ENCODE assay signal across 3 worm cellular contexts in the genomic region with DNA sequence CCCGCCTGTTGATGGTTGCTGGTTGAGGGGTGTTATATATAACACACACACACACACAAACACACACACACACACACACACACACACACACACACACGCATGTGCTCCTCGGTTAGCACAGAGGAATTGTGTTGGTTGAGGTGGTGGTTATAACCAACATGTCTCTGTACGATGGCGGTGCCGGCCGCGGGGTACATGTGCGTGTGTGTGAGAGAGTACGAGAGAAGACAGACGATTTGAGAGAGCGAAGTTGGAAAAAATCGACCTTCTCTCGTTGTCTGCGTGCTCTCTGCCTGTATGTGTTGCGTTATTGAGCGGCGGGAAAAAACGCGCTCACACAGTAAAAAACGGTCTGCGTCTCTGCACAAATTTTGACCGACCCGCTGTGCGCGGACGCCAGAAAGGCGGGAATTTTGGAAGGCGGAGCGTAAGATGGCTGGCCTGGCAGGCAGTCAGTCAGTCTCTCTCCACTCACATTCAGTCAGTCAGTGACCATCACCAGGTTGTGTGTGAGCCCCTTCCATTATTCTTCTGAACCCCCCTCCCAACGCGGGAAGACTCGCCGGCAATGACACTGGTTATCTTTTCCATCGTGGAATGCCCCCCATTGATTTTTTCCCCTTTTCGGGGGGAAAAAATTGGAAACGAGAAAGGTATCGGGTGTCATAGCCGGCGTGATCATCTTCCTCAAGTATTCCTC.
TF ChIP-seq lines count a peak whose summit lies in the region.

No protein-coding gene starts in this region.

TF ChIP-seq in whole organism, L2 larva, 48 proteins besides CTCF, POLR2A, EP300 and RAD21 (continued from another document):
- TF ChIP-seq lin-11 (tag; optimal IDR thresholded peaks at IDR 0.05; lab: Kevin White, UChicago) (no peak), lin-39 (tag; optimal IDR thresholded peaks at IDR 0.05; lab: Kevin White, UChicago) (no peak), lsy-2 (tag; optimal IDR thresholded peaks at IDR 0.05; lab: Kevin White, UChicago) (peak; percentile 26 to 68), gmeb-1 (tag; optimal IDR thresholded peaks at IDR 0.05; lab: Kevin White, UChicago) (peak; percentile 66), F13H6.1 (tag; optimal IDR thresholded peaks at IDR 0.05; lab: Kevin White, UChicago) (peak; percentile 97), nhr-6 (tag; optimal IDR thresholded peaks at IDR 0.05; lab: Kevin White, UChicago) (peak; percentile 62), nhr-12 (tag; optimal IDR thresholded peaks at IDR 0.05; lab: Kevin White, UChicago) (no peak), zag-1 (tag; optimal IDR thresholded peaks at IDR 0.05; lab: Kevin White, UChicago) (peak; percentile 12), Y55F3AM.14 (GFP tag; optimal IDR thresholded peaks at IDR 0.05; lab: Kevin White, UChicago) (peak; percentile 28), nhr-10 (tag; optimal IDR thresholded peaks at IDR 0.05; lab: Kevin White, UChicago) (no peak), nhr-21 (tag; optimal IDR thresholded peaks at IDR 0.05; lab: Kevin White, UChicago) (peak; percentile 54), aly-2 (tag; optimal IDR thresholded peaks at IDR 0.05; lab: Kevin White, UChicago) (no peak), nhr-11 (tag; optimal IDR thresholded peaks at IDR 0.05; lab: Kevin White, UChicago) (no peak), C34F6.9 (tag; optimal IDR thresholded peaks at IDR 0.05; lab: Kevin White, UChicago) (peak; percentile 50), nhr-237 (tag; optimal IDR thresholded peaks at IDR 0.05; lab: Kevin White, UChicago) (no peak), nhr-25 (tag; optimal IDR thresholded peaks at IDR 0.05; lab: Kevin White, UChicago) (peak; percentile 80), blmp-1 (tag; optimal IDR thresholded peaks at IDR 0.05; lab: Kevin White, UChicago; ENCODE audit: insufficient read depth) (peak; percentile 14), nhr-129 (tag; optimal IDR thresholded peaks at IDR 0.05; lab: Kevin White, UChicago) (peak; percentile 89), ama-1 (optimal IDR thresholded peaks at IDR 0.05; lab: Kevin White, UChicago) (peak; percentile 94), nhr-77 (tag; optimal IDR thresholded peaks at IDR 0.05; lab: Kevin White, UChicago) (no peak), sem-4 (tag; optimal IDR thresholded peaks at IDR 0.05; lab: Kevin White, UChicago) (peak; percentile 63), mab-5 (tag; optimal IDR thresholded peaks at IDR 0.05; lab: Kevin White, UChicago) (no peak), unc-55 (GFP tag; optimal IDR thresholded peaks at IDR 0.05; lab: Kevin White, UChicago) (peak; percentile 16), ztf-4 (tag; optimal IDR thresholded peaks at IDR 0.05; lab: Kevin White, UChicago) (peak; percentile 51), ZK546.5 (tag; optimal IDR thresholded peaks at IDR 0.05; lab: Kevin White, UChicago) (no peak), dmd-4 (tag; optimal IDR thresholded peaks at IDR 0.05; lab: Kevin White, UChicago) (no peak), nhr-23 (tag; optimal IDR thresholded peaks at IDR 0.05; lab: Kevin White, UChicago) (no peak)

TF ChIP-seq in whole organism, L4 larva, 104 proteins besides CTCF, POLR2A, EP300 and RAD21 (continued from another document and continues in another):
- TF ChIP-seq ZK337.2 (GFP tag; IDR thresholded peaks at IDR 0.05; lab: Robert Waterston, UW) (no peak), daf-12 (tag; optimal IDR thresholded peaks at IDR 0.05; lab: Kevin White, UChicago) (no peak), Y5F2A.4 (GFP tag; optimal IDR thresholded peaks at IDR 0.05; lab: Kevin White, UChicago) (no peak), T26A8.4 (GFP tag; IDR thresholded peaks at IDR 0.05; lab: Robert Waterston, UW) (no peak), egl-43 (GFP tag; IDR thresholded peaks at IDR 0.05; lab: Robert Waterston, UW) (peak; percentile 2; the same call in 1 of the 2 replicates), ztf-11 (tag; optimal IDR thresholded peaks at IDR 0.05; lab: Kevin White, UChicago) (no peak), ceh-62 (tag; optimal IDR thresholded peaks at IDR 0.05; lab: Kevin White, UChicago) (no peak), nhr-41 (GFP tag; IDR thresholded peaks at IDR 0.05; lab: Robert Waterston, UW) (no peak), hif-1 (tag; optimal IDR thresholded peaks at IDR 0.05; lab: Kevin White, UChicago) (peak in 1 of 2 experiments; percentile 64), dmd-8 (GFP tag; IDR thresholded peaks at IDR 0.05; lab: Robert Waterston, UW) (no peak), mdl-1 (tag; optimal IDR thresholded peaks at IDR 0.05; lab: Kevin White, UChicago) (peak; percentile 76 to 90), T20F7.1 (GFP tag; optimal IDR thresholded peaks at IDR 0.05; lab: Kevin White, UChicago) (peak; percentile 84), unc-130 (GFP tag; optimal IDR thresholded peaks at IDR 0.05; lab: Kevin White, UChicago) (no peak), lin-29 (GFP tag; IDR thresholded peaks at IDR 0.05; lab: Robert Waterston, UW) (peak; percentile 37; the same call in 1 of the 2 replicates), nhr-48 (tag; optimal IDR thresholded peaks at IDR 0.05; lab: Kevin White, UChicago) (peak; percentile 82), snpc-4 (tag; optimal IDR thresholded peaks at IDR 0.05; lab: Kevin White, UChicago) (no peak), F49E8.2 (tag; optimal IDR thresholded peaks at IDR 0.05; lab: Kevin White, UChicago; ENCODE audit: borderline replicate concordance) (no peak), egl-27 (tag; optimal IDR thresholded peaks at IDR 0.05; lab: Kevin White, UChicago) (no peak), daf-16 (GFP tag; optimal IDR thresholded peaks at IDR 0.05; lab: Kevin White, UChicago) (peak in 1 of 2 experiments; percentile 73), daf-16 (tag; optimal IDR thresholded peaks at IDR 0.05; lab: Kevin White, UChicago) (peak; percentile 74), hmg-1.1 (GFP tag; IDR thresholded peaks at IDR 0.05; lab: Robert Waterston, UW) (peak; percentile 76), ztf-7 (tag; optimal IDR thresholded peaks at IDR 0.05; lab: Kevin White, UChicago) (no peak), unc-39 (tag; optimal IDR thresholded peaks at IDR 0.05; lab: Kevin White, UChicago) (no peak), saeg-2 (GFP tag; IDR thresholded peaks at IDR 0.05; lab: Robert Waterston, UW) (no peak), zip-11 (GFP tag; IDR thresholded peaks at IDR 0.05; lab: Robert Waterston, UW) (no peak), Y105C5A.15 (GFP tag; IDR thresholded peaks at IDR 0.05; lab: Robert Waterston, UW) (no peak), vab-7 (GFP tag; IDR thresholded peaks at IDR 0.05; lab: Robert Waterston, UW) (no peak), F44E2.7 (GFP tag; IDR thresholded peaks at IDR 0.05; lab: Robert Waterston, UW) (no peak), nhr-76 (tag; optimal IDR thresholded peaks at IDR 0.05; lab: Kevin White, UChicago) (no peak), dmd-6 (GFP tag; IDR thresholded peaks at IDR 0.05; lab: Robert Waterston, UW) (peak; percentile 73), nhr-25 (tag; optimal IDR thresholded peaks at IDR 0.05; lab: Kevin White, UChicago; ENCODE audit: borderline replicate concordance, insufficient read depth) (peak; percentile 93), lin-15B (tag; optimal IDR thresholded peaks at IDR 0.05; lab: Kevin White, UChicago) (no peak), lin-38 (GFP tag; IDR thresholded peaks at IDR 0.05; lab: Robert Waterston, UW) (peak; percentile 59), lir-3 (tag; optimal IDR thresholded peaks at IDR 0.05; lab: Kevin White, UChicago) (no peak), mes-2 (tag; optimal IDR thresholded peaks at IDR 0.05; lab: Kevin White, UChicago; ENCODE audit: poor library complexity, severe bottlenecking) (peak; percentile 64), ceh-20 (GFP tag; IDR thresholded peaks at IDR 0.05; lab: Robert Waterston, UW) (no peak), Y48G9A.11 (GFP tag; IDR thresholded peaks at IDR 0.05; lab: Robert Waterston, UW) (no peak), nhr-237 (tag; optimal IDR thresholded peaks at IDR 0.05; lab: Kevin White, UChicago) (no peak), cey-2 (tag; optimal IDR thresholded peaks at IDR 0.05; lab: Kevin White, UChicago; ENCODE audit: borderline replicate concordance, insufficient read depth) (no peak), aly-2 (tag; optimal IDR thresholded peaks at IDR 0.05; lab: Kevin White, UChicago) (no peak), jun-1 (tag; optimal IDR thresholded peaks at IDR 0.05; lab: Kevin White, UChicago) (peak; percentile 81), ces-1 (GFP tag; optimal IDR thresholded peaks at IDR 0.05; lab: Kevin White, UChicago) (no peak), ZK546.5 (tag; optimal IDR thresholded peaks at IDR 0.05; lab: Kevin White, UChicago) (no peak), daf-8 (GFP tag; IDR thresholded peaks at IDR 0.05; lab: Robert Waterston, UW) (0 out of 2 replicates have a peak, but pooled peaks have one; percentile 9), nhr-42 (GFP tag; IDR thresholded peaks at IDR 0.05; lab: Robert Waterston, UW) (peak; percentile 70), pha-4 (GFP tag; IDR thresholded peaks at IDR 0.05; lab: Robert Waterston, UW) (peak; percentile 82), pha-4 (tag; optimal IDR thresholded peaks at IDR 0.05; lab: Kevin White, UChicago) (no peak), Y75B8A.6 (GFP tag; IDR thresholded peaks at IDR 0.05; lab: Robert Waterston, UW) (0 out of 2 replicates have a peak, but pooled peaks have one; percentile 42), madf-5 (GFP tag; IDR thresholded peaks at IDR 0.05; lab: Robert Waterston, UW) (no peak), tag-97 (GFP tag; IDR thresholded peaks at IDR 0.05; lab: Robert Waterston, UW) (no peak)

TF ChIP-seq in whole organism, late embryonic, 69 proteins besides CTCF, POLR2A, EP300 and RAD21 (continued from another document):
- TF ChIP-seq hlh-8 (tag; optimal IDR thresholded peaks at IDR 0.05; lab: Kevin White, UChicago) (peak; percentile 51), Y22D7AL.16 (tag; optimal IDR thresholded peaks at IDR 0.05; lab: Kevin White, UChicago) (no peak), nhr-11 (tag; optimal IDR thresholded peaks at IDR 0.05; lab: Kevin White, UChicago) (no peak), nfya-1 (tag; optimal IDR thresholded peaks at IDR 0.05; lab: Kevin White, UChicago) (peak; percentile 52), pha-2 (tag; optimal IDR thresholded peaks at IDR 0.05; lab: Kevin White, UChicago) (peak; percentile 59), F13H6.1 (tag; optimal IDR thresholded peaks at IDR 0.05; lab: Kevin White, UChicago) (peak; percentile 40), elt-2 (tag; optimal IDR thresholded peaks at IDR 0.05; lab: Kevin White, UChicago) (peak; percentile 56), unc-42 (tag; optimal IDR thresholded peaks at IDR 0.05; lab: Kevin White, UChicago) (no peak)
